Worm (Caenorhabditis elegans): Measurements from ENCODE around the gene best-15.

- TF ChIP-seq snpc-4 (GFP tag; optimal IDR thresholded peaks at IDR 0.05): no peak
- TF ChIP-seq snpc-4 (tag; optimal IDR thresholded peaks at IDR 0.05): no peak
- no peak for TF ChIP-seq F22D6.2 (tag; optimal IDR thresholded peaks at IDR 0.05)
- no peak for TF ChIP-seq T07F8.4 (tag; optimal IDR thresholded peaks at IDR 0.05)
- TF ChIP-seq K11D2.4 (GFP tag; IDR thresholded peaks at IDR 0.05): no peak
Measured at ce11 chrIV:10825383-10825782, 6.7 kb downstream of the best-15 start.
